Fruit fly (Drosophila melanogaster) Kc167 (cell line): ENCODE data around the gene Hacd1.

ENCODE experiments used
- Myc ChIP-seq: fragments of >200 bp; optimal IDR thresholded peaks from 2 replicates; lab custom pipeline; 2017; ENCODE audit warnings: missing external identifiers
- Sin3A ChIP-seq: fragments of >200 bp; optimal IDR thresholded peaks from 2 replicates; lab custom pipeline; 2018; ENCODE audit warnings: missing external identifiers
- h ChIP-seq: fragments of >200 bp; optimal IDR thresholded peaks from 3 replicates; lab custom pipeline; 2018; ENCODE audit warnings: missing external identifiers
- insv ChIP-seq: fragments of >200 bp; optimal IDR thresholded peaks from 3 replicates; lab custom pipeline; 2018; ENCODE audit warnings: missing external identifiers
- psq ChIP-seq: fragments of >200 bp; optimal IDR thresholded peaks from 2 replicates; lab custom pipeline; 2017; ENCODE audit warnings: missing external identifiers
- ttk ChIP-seq: sonication (Bioruptor generic); optimal IDR thresholded peaks from 2 replicates; lab custom pipeline; 2017; ENCODE audit warnings: missing external identifiers

- TF ChIP-seq insv (lab: Kevin White, UChicago) = no peak
- no peak for TF ChIP-seq h
- no peak for TF ChIP-seq psq
- no peak for TF ChIP-seq ttk (lab: Kevin White, UChicago)
- no peak for TF ChIP-seq Sin3A (lab: Kevin White, UChicago)
- no peak for TF ChIP-seq Myc (lab: Kevin White, UChicago)
Measured at dm6 chr2L:12006397-12007330, 4.6 kb upstream of the Hacd1 start.
